Fruit fly (Drosophila melanogaster): ENCODE measurements around the gene Acbp4.

Acbp4 gene

DNA sequence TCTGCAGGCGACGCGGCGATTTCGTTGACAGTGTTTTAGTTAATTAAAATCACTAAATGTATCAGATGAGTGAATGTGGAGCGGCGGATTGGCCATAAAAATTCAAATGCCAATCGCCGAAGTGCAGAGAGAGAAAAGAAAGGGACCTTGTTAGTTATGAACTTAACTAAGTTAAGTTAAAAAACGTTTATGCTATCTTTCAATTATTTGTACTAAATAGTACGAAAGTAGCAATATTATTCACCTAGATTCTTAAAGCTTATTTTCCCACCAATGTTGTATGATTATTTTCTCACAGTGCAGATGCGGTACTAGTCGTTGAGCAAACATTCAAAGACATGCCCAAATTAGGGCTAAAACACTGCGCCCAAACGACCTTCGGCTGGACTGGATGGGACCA, 37.3 kb downstream of the Acbp4 start (continued):
- TF ChIP-seq NC2α (GFP tag; optimal IDR thresholded peaks at IDR 0.05) (no peak), Side (GFP tag; optimal IDR thresholded peaks at IDR 0.05) (peak; percentile 40), Sox102F (GFP tag; optimal IDR thresholded peaks at IDR 0.05) (peak; percentile 74), HLH3B (GFP tag; IDR thresholded peaks at IDR 0.05) (peak; percentile 74), jigr1 (GFP tag; IDR thresholded peaks at IDR 0.05) (peak; percentile 63; the same call in 1 of the 3 replicates), sd (tag; optimal IDR thresholded peaks at IDR 0.05) (peak; percentile 22), CG18764 (GFP tag; optimal IDR thresholded peaks at IDR 0.05) (peak; percentile 52), CG17829 (tag; optimal IDR thresholded peaks at IDR 0.05) (peak; percentile 77), CG3065 (GFP tag; optimal IDR thresholded peaks at IDR 0.05) (no peak), crp (GFP tag; optimal IDR thresholded peaks at IDR 0.05) (no peak), bab2 (GFP tag; optimal IDR thresholded peaks at IDR 0.05) (peak; percentile 51), knrl (GFP tag; IDR thresholded peaks at IDR 0.05; ENCODE audit: partially characterized antibody) (no peak), B-H2 (GFP tag; optimal IDR thresholded peaks at IDR 0.05) (no peak), E2f1 (GFP tag; IDR thresholded peaks at IDR 0.05) (peak; percentile 75), CG30431 (GFP tag; optimal IDR thresholded peaks at IDR 0.05) (no peak), CG9932 (GFP tag; IDR thresholded peaks at IDR 0.05) (no peak), en (GFP tag; optimal IDR thresholded peaks at IDR 0.05) (peak; percentile 35), Taf1 (GFP tag; IDR thresholded peaks at IDR 0.05) (no peak), nerfin-2 (GFP tag; IDR thresholded peaks at IDR 0.05; ENCODE audit: partially characterized antibody) (no peak), Usf (GFP tag; optimal IDR thresholded peaks at IDR 0.05) (no peak), Hand (GFP tag; optimal IDR thresholded peaks at IDR 0.05) (no peak), MTF-1 (GFP tag; optimal IDR thresholded peaks at IDR 0.05; ENCODE audit: borderline replicate concordance) (peak; percentile 26), Xbp1 (GFP tag; optimal IDR thresholded peaks at IDR 0.05) (peak; percentile 59), amos (GFP tag; IDR thresholded peaks at IDR 0.05; ENCODE audit: partially characterized antibody) (no peak), NfI (GFP tag; optimal IDR thresholded peaks at IDR 0.05) (peak; percentile 34), CG8478 (optimal IDR thresholded peaks at IDR 0.05) (no peak), p53 (GFP tag; optimal IDR thresholded peaks at IDR 0.05) (no peak), CG8944 (GFP tag; optimal IDR thresholded peaks at IDR 0.05) (peak; percentile 15), Sry-β (GFP tag; optimal IDR thresholded peaks at IDR 0.05) (no peak), ind (GFP tag; optimal IDR thresholded peaks at IDR 0.05) (peak; percentile 71), oc (tag; optimal IDR thresholded peaks at IDR 0.05) (peak; percentile 17), Med (GFP tag) (peak; percentile 90), caup (GFP tag; optimal IDR thresholded peaks at IDR 0.05; ENCODE audit: severe bottlenecking) (peak; percentile 41), CG10654 (GFP tag; optimal IDR thresholded peaks at IDR 0.05) (peak; percentile 58), Rfx (GFP tag; IDR thresholded peaks at IDR 0.05) (peak; percentile 71), abd-A (tag; optimal IDR thresholded peaks at IDR 0.05) (peak; percentile 60), Deaf1 (tag; optimal IDR thresholded peaks at IDR 0.05) (peak; percentile 24), Kr (GFP tag; optimal IDR thresholded peaks at IDR 0.05) (no peak), CG9797 (GFP tag; optimal IDR thresholded peaks at IDR 0.05) (no peak), ATbp (GFP tag; optimal IDR thresholded peaks at IDR 0.05) (peak; percentile 41), schlank (tag; optimal IDR thresholded peaks at IDR 0.05) (no peak), CG8388 (GFP tag; optimal IDR thresholded peaks at IDR 0.05) (peak; percentile 58), Atf6 (GFP tag; IDR thresholded peaks at IDR 0.05) (no peak; the same call in 1 of the 2 replicates), CG15269 (tag; optimal IDR thresholded peaks at IDR 0.05) (peak; percentile 76), Trl (optimal IDR thresholded peaks at IDR 0.05) (no peak), Trl (GFP tag; optimal IDR thresholded peaks at IDR 0.05) (peak; percentile 50), TFAM (GFP tag; optimal IDR thresholded peaks at IDR 0.05) (no peak), CoRest (tag; optimal IDR thresholded peaks at IDR 0.05) (peak; percentile 53), stwl (tag; optimal IDR thresholded peaks at IDR 0.05) (no peak), Asciz (GFP tag; optimal IDR thresholded peaks at IDR 0.05) (peak; percentile 50), nmo (GFP tag; optimal IDR thresholded peaks at IDR 0.05) (peak; percentile 47)

Measured in whole organism, embryonic.